Worm (Caenorhabditis elegans): Measurements from ENCODE around the gene cup-15.

DNA sequence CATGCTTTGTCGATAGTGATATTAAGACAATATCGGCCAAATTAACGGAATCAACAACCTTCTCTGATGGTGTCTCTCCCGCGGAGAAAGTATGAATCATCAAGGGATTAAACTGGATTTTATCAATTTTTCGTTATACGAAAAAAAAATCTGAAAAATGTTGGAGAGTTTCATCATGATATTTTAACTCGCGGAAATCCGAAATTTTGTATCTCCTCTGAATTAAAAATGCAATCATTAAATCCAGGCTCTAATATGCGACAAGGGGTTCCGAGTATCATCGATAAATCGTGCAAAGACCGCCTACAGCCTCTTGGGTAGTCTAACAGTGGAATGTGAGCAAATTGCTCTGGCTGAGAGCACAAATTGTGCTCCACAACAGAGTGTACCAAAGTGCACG lies 24.4 kb downstream of the cup-15 start, which contains the start of gene C06C3.10:
- TF ChIP-seq nhr-43 (tag; optimal IDR thresholded peaks at IDR 0.05; ENCODE audit: poor library complexity, severe bottlenecking) (no peak), eor-1 (tag; optimal IDR thresholded peaks at IDR 0.05) (no peak), nfya-1 (tag; optimal IDR thresholded peaks at IDR 0.05; ENCODE audit: insufficient read depth) (no peak)
